Worm (Caenorhabditis elegans) whole organism, L1 larva: ENCODE data around the gene sdc-2.
A peak's percentile ranks its signal among the peaks of the same experiment; 100 is the strongest.

Experiments
- ama-1 ChIP-seq: fragments of 150-350 bp; optimal IDR thresholded peaks from 2 replicates; lab custom pipeline; 2014
- dpl-1 ChIP-seq, 3 experiments: fragments of 150-350 bp in 2 of 3; sonication (generic microtip) in 1 of 3; optimal IDR thresholded peaks; 2 replicates each; lab custom pipeline; 2014 to 2017; ENCODE audit warnings: missing biosample characterization in 3 of 3, missing genetic modification characterization in 3 of 3, missing genetic modification reagents in 3 of 3
- fkh-10 ChIP-seq: sonication (generic microtip); optimal IDR thresholded peaks from 2 replicates; lab custom pipeline; 2017; ENCODE audit warnings: missing biosample characterization, missing genetic modification reagents, missing genetic modification characterization
- hlh-17 ChIP-seq: fragments of 200-800 bp; sonication (Bioruptor generic); optimal IDR thresholded peaks from 2 replicates; lab custom pipeline; 2018; ENCODE audit warnings: missing genetic modification characterization, mild to moderate bottlenecking, missing compliant biosample characterization, moderate library complexity, borderline replicate concordance
- hpl-2 ChIP-seq: fragments of 150-350 bp; optimal IDR thresholded peaks from 2 replicates; lab custom pipeline; 2014; ENCODE audit warnings: missing biosample characterization, missing genetic modification reagents, missing genetic modification characterization
- mdl-1 ChIP-seq, 2 experiments: fragments of 150-350 bp; optimal IDR thresholded peaks; 2 replicates each; lab custom pipeline; 2014 to 2017; ENCODE audit warnings: missing biosample characterization in 2 of 2, missing genetic modification characterization in 2 of 2, inconsistent platforms in 1 of 2
- nhr-237 ChIP-seq: fragments of 150-350 bp; optimal IDR thresholded peaks from 2 replicates; lab custom pipeline; 2014; ENCODE audit warnings: missing biosample characterization, missing genetic modification characterization
- nhr-90 ChIP-seq: sonication (generic microtip); optimal IDR thresholded peaks from 2 replicates; lab custom pipeline; 2016; ENCODE audit warnings: mild to moderate bottlenecking, missing genetic modification characterization, missing compliant biosample characterization; ENCODE audit not compliant: poor library complexity
- snpc-4 ChIP-seq: fragments of 150-350 bp; optimal IDR thresholded peaks from 2 replicates; lab custom pipeline; 2014; ENCODE audit warnings: missing biosample characterization, missing genetic modification characterization

DNA sequence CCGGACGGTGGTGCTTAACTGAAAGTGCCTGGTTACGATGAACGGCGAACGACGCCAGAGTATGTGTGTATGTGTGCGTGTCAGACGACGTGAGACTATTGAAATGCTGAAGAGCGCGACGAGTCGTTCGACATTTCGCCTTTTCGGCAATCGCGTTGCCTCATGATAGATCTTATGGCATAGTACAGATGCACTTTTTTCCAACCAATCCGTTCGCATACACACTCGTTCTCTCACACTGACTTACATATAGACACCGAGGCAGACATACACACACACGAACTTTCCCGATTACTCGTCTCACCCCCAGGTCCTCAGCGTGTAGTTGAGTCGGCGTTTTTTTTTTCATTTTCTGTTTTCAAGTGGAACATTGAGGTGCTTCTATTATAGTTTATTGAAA is 43.7 kb upstream of the sdc-2 start:
- no peak for TF ChIP-seq fkh-10 (GFP tag; lab: Kevin White, UChicago)
- TF ChIP-seq nhr-237, result no peak
- TF ChIP-seq ama-1 (lab: Kevin White, UChicago), result no peak
- peak in 1 of 2 experiments; percentile 6 for TF ChIP-seq mdl-1 (tag; optimal IDR thresholded peaks at IDR 0.05; lab: Kevin White, UChicago)
- no peak for TF ChIP-seq dpl-1 (GFP tag; optimal IDR thresholded peaks at IDR 0.05; lab: Kevin White, UChicago)
- no peak for TF ChIP-seq snpc-4 (tag; lab: Kevin White, UChicago)
- no peak for TF ChIP-seq hpl-2
- no peak for TF ChIP-seq hlh-17 (GFP tag; lab: Kevin White, UChicago)
- TF ChIP-seq nhr-90 (tag; lab: Kevin White, UChicago), result no peak
